Worm (Caenorhabditis elegans): ENCODE data around the gene osm-5.

osm-5 gene

ce11 chrX:2983996-2984395 lies at the start of gene osm-5:
TSS of gene osm-5 (plus strand) at chrX:2984263.
- TF ChIP-seq cog-1 (tag; optimal IDR thresholded peaks at IDR 0.05) (no peak), med-1 (GFP tag; optimal IDR thresholded peaks at IDR 0.05; ENCODE audit: insufficient read depth) (no peak), ztf-23 (GFP tag; IDR thresholded peaks at IDR 0.05) (no peak)

ce11 chrX:2939085-2939484 lies 45.0 kb upstream of the osm-5 start:
- TF ChIP-seq cog-1 (tag; optimal IDR thresholded peaks at IDR 0.05) (no peak), ztf-23 (GFP tag; IDR thresholded peaks at IDR 0.05) (no peak), med-1 (GFP tag; optimal IDR thresholded peaks at IDR 0.05; ENCODE audit: insufficient read depth) (no peak), klf-2 (GFP tag; conservative IDR thresholded peaks at IDR 0.05) (no peak), flt-1 (GFP tag; IDR thresholded peaks at IDR 0.05) (no peak), tab-1 (GFP tag; IDR thresholded peaks at IDR 0.05) (no peak), ztf-29 (GFP tag; IDR thresholded peaks at IDR 0.05) (no peak), ref-1 (GFP tag; conservative IDR thresholded peaks at IDR 0.05) (no peak), T22C8.4 (GFP tag; IDR thresholded peaks at IDR 0.05) (no peak)

ce11 chrX:2939526-2939925 lies 44.5 kb upstream of the osm-5 start:
- no peak for TF ChIP-seq ref-1 (GFP tag; conservative IDR thresholded peaks at IDR 0.05)
- no peak for TF ChIP-seq klf-2 (GFP tag; conservative IDR thresholded peaks at IDR 0.05)
- no peak for TF ChIP-seq cog-1 (tag; optimal IDR thresholded peaks at IDR 0.05)

ce11 chrX:2940572-2940971 lies 43.5 kb upstream of the osm-5 start, which contains the start of gene pfk-1.1:
TSS of gene pfk-1.1 (plus strand) at chrX:2940872.
- TF ChIP-seq ztf-29 (GFP tag; IDR thresholded peaks at IDR 0.05) (no peak), T22C8.4 (GFP tag; IDR thresholded peaks at IDR 0.05) (no peak), tab-1 (GFP tag; IDR thresholded peaks at IDR 0.05) (no peak), med-1 (GFP tag; optimal IDR thresholded peaks at IDR 0.05; ENCODE audit: insufficient read depth) (no peak), cog-1 (tag; optimal IDR thresholded peaks at IDR 0.05) (no peak), flt-1 (GFP tag; IDR thresholded peaks at IDR 0.05) (no peak), klf-2 (GFP tag; conservative IDR thresholded peaks at IDR 0.05) (no peak), ztf-23 (GFP tag; IDR thresholded peaks at IDR 0.05) (no peak), ref-1 (GFP tag; conservative IDR thresholded peaks at IDR 0.05) (no peak)

- no peak for TF ChIP-seq tab-1 (GFP tag; IDR thresholded peaks at IDR 0.05)
- TF ChIP-seq cog-1 (tag; optimal IDR thresholded peaks at IDR 0.05), result no peak
- TF ChIP-seq ztf-29 (GFP tag; IDR thresholded peaks at IDR 0.05), result no peak
- TF ChIP-seq med-1 (GFP tag; optimal IDR thresholded peaks at IDR 0.05; ENCODE audit: insufficient read depth), result no peak
- TF ChIP-seq klf-2 (GFP tag; conservative IDR thresholded peaks at IDR 0.05), result no peak
- no peak for TF ChIP-seq ref-1 (GFP tag; conservative IDR thresholded peaks at IDR 0.05)
- TF ChIP-seq flt-1 (GFP tag; IDR thresholded peaks at IDR 0.05), result no peak
- TF ChIP-seq T22C8.4 (GFP tag; IDR thresholded peaks at IDR 0.05), result no peak
- no peak for TF ChIP-seq ztf-23 (GFP tag; IDR thresholded peaks at IDR 0.05)
These were observed 41.7 kb upstream of the osm-5 start for ce11 chrX:2942327-2942726.

- no peak for TF ChIP-seq med-1 (GFP tag; optimal IDR thresholded peaks at IDR 0.05; ENCODE audit: insufficient read depth)
- TF ChIP-seq flt-1 (GFP tag; IDR thresholded peaks at IDR 0.05), result no peak
- no peak for TF ChIP-seq klf-2 (GFP tag; conservative IDR thresholded peaks at IDR 0.05)
- TF ChIP-seq ztf-29 (GFP tag; IDR thresholded peaks at IDR 0.05), result no peak
- TF ChIP-seq tab-1 (GFP tag; IDR thresholded peaks at IDR 0.05), result no peak
- TF ChIP-seq cog-1 (tag; optimal IDR thresholded peaks at IDR 0.05), result no peak
- TF ChIP-seq ref-1 (GFP tag; conservative IDR thresholded peaks at IDR 0.05), result no peak
These were observed 40.5 kb upstream of the osm-5 start for ce11 chrX:2943611-2944010.

ce11 chrX:2945950-2946349 lies 38.1 kb upstream of the osm-5 start:
- TF ChIP-seq klf-2 (GFP tag; conservative IDR thresholded peaks at IDR 0.05), result no peak
- TF ChIP-seq T22C8.4 (GFP tag; IDR thresholded peaks at IDR 0.05), result no peak
- TF ChIP-seq ref-1 (GFP tag; conservative IDR thresholded peaks at IDR 0.05), result no peak
- TF ChIP-seq flt-1 (GFP tag; IDR thresholded peaks at IDR 0.05), result no peak
- TF ChIP-seq tab-1 (GFP tag; IDR thresholded peaks at IDR 0.05), result no peak
- TF ChIP-seq cog-1 (tag; optimal IDR thresholded peaks at IDR 0.05), result no peak
- no peak for TF ChIP-seq ztf-23 (GFP tag; IDR thresholded peaks at IDR 0.05)
- TF ChIP-seq med-1 (GFP tag; optimal IDR thresholded peaks at IDR 0.05; ENCODE audit: insufficient read depth), result no peak
- no peak for TF ChIP-seq ztf-29 (GFP tag; IDR thresholded peaks at IDR 0.05)

ce11 chrX:2946508-2947005 lies 37.5 kb upstream of the osm-5 start, which contains the start of the genes Y41G9A.10 and Y41G9A.5:
TSS of gene Y41G9A.10 (minus strand) at chrX:2946558.
TSS of gene Y41G9A.5 (plus strand) at chrX:2946667.
- no peak for TF ChIP-seq tab-1 (GFP tag; IDR thresholded peaks at IDR 0.05)
- TF ChIP-seq flt-1 (GFP tag; IDR thresholded peaks at IDR 0.05), result no peak

ce11 chrX:2950234-2950633 lies 33.8 kb upstream of the osm-5 start:
- TF ChIP-seq T22C8.4 (GFP tag; IDR thresholded peaks at IDR 0.05) (no peak), ztf-29 (GFP tag; IDR thresholded peaks at IDR 0.05) (no peak), med-1 (GFP tag; optimal IDR thresholded peaks at IDR 0.05; ENCODE audit: insufficient read depth) (no peak), ztf-23 (GFP tag; IDR thresholded peaks at IDR 0.05) (no peak), klf-2 (GFP tag; conservative IDR thresholded peaks at IDR 0.05) (no peak), cog-1 (tag; optimal IDR thresholded peaks at IDR 0.05) (no peak), flt-1 (GFP tag; IDR thresholded peaks at IDR 0.05) (no peak), tab-1 (GFP tag; IDR thresholded peaks at IDR 0.05) (no peak), ref-1 (GFP tag; conservative IDR thresholded peaks at IDR 0.05) (no peak)

- TF ChIP-seq tab-1 (GFP tag; IDR thresholded peaks at IDR 0.05), result no peak
- no peak for TF ChIP-seq cog-1 (tag; optimal IDR thresholded peaks at IDR 0.05)
- TF ChIP-seq ref-1 (GFP tag; conservative IDR thresholded peaks at IDR 0.05), result no peak
- TF ChIP-seq ztf-23 (GFP tag; IDR thresholded peaks at IDR 0.05), result no peak
- TF ChIP-seq T22C8.4 (GFP tag; IDR thresholded peaks at IDR 0.05), result no peak
- TF ChIP-seq flt-1 (GFP tag; IDR thresholded peaks at IDR 0.05), result no peak
- no peak for TF ChIP-seq klf-2 (GFP tag; conservative IDR thresholded peaks at IDR 0.05)
- no peak for TF ChIP-seq ztf-29 (GFP tag; IDR thresholded peaks at IDR 0.05)
- TF ChIP-seq med-1 (GFP tag; optimal IDR thresholded peaks at IDR 0.05; ENCODE audit: insufficient read depth), result no peak
These were observed 30.5 kb upstream of the osm-5 start for ce11 chrX:2953522-2954032.
